Worm (Caenorhabditis elegans) whole organism, L4 larva: ENCODE measurements around the gene chil-22.
"Not testable (repeated sequence)": the region's sequence is repeated elsewhere in the genome, so short reads cannot be mapped to it uniquely, and the experiment has no call there.

Experiments used
- F26F4.8 ChIP-seq: fragments of 200-800 bp; sonication (Bioruptor generic); conservative IDR thresholded peaks from 2 replicates; pipeline ENCODE4 v1.3.6; 2022; ENCODE audit warnings: missing genetic modification characterization, missing compliant biosample characterization
- F37D6.2 ChIP-seq: sonication (generic microtip); optimal IDR thresholded peaks from 2 replicates; lab custom pipeline; 2016; ENCODE audit warnings: mild to moderate bottlenecking, missing genetic modification characterization, missing compliant biosample characterization
- R02D3.7 ChIP-seq: fragments of 150-350 bp; sonication (generic microtip); optimal IDR thresholded peaks from 3 replicates; lab custom pipeline; 2014; ENCODE audit warnings: missing biosample characterization, missing genetic modification characterization
- Y105C5A.15 ChIP-seq: fragments of 200-800 bp; sonication (Bioruptor generic); IDR thresholded peaks from 2 replicates; pipeline ENCODE4 v1.3.6; 2022; ENCODE audit warnings: missing genetic modification characterization, missing compliant biosample characterization
- Y5F2A.4 ChIP-seq: fragments of 200-800 bp; sonication (Bioruptor generic); optimal IDR thresholded peaks from 2 replicates; lab custom pipeline; 2018; ENCODE audit warnings: mild to moderate bottlenecking, missing genetic modification characterization, missing compliant biosample characterization
- Y75B8A.6 ChIP-seq: fragments of 200-800 bp; sonication (Bioruptor generic); IDR thresholded peaks from 2 replicates; pipeline ENCODE4 v1.3.6; 2022; ENCODE audit warnings: missing genetic modification reagents, missing genetic modification characterization, missing compliant biosample characterization
- aly-2 ChIP-seq: sonication (generic microtip); optimal IDR thresholded peaks from 2 replicates; lab custom pipeline; 2018; ENCODE audit warnings: missing biosample characterization, missing genetic modification characterization
- attf-4 ChIP-seq: sonication (generic microtip); optimal IDR thresholded peaks from 3 replicates; lab custom pipeline; 2017; ENCODE audit warnings: missing biosample characterization, missing genetic modification characterization
- ceh-20 ChIP-seq: fragments of 200-800 bp; sonication (Bioruptor generic); IDR thresholded peaks from 2 replicates; pipeline ENCODE4 v1.3.6; 2022; ENCODE audit warnings: missing genetic modification reagents, missing genetic modification characterization, missing compliant biosample characterization
- ceh-82 ChIP-seq: sonication (generic microtip); optimal IDR thresholded peaks from 2 replicates; lab custom pipeline; 2017; ENCODE audit warnings: missing biosample characterization, missing genetic modification characterization
- ctbp-1 ChIP-seq: fragments of 200-800 bp; sonication (Bioruptor generic); IDR thresholded peaks from 2 replicates; pipeline ENCODE4 v1.3.6; 2022; ENCODE audit warnings: missing genetic modification reagents, missing genetic modification characterization, missing compliant biosample characterization
- duxl-1 ChIP-seq: sonication (generic microtip); optimal IDR thresholded peaks from 2 replicates; lab custom pipeline; 2016; ENCODE audit warnings: mild to moderate bottlenecking, missing genetic modification characterization, moderate library complexity, missing compliant biosample characterization; ENCODE audit not compliant: poor library complexity
- gei-8 ChIP-seq: fragments of 200-800 bp; sonication (Bioruptor generic); optimal IDR thresholded peaks from 2 replicates; lab custom pipeline; 2018; ENCODE audit warnings: mild to moderate bottlenecking, missing genetic modification characterization, missing compliant biosample characterization
- hlh-30 ChIP-seq: sonication (generic microtip); optimal IDR thresholded peaks from 2 replicates; lab custom pipeline; 2017; ENCODE audit warnings: antibody characterized with exemption, mild to moderate bottlenecking, missing genetic modification characterization, missing compliant biosample characterization; ENCODE audit not compliant: insufficient read depth
- hmg-1.1 ChIP-seq: fragments of 200-800 bp; sonication (Bioruptor generic); IDR thresholded peaks from 2 replicates; pipeline ENCODE4 v1.3.6; 2022; ENCODE audit warnings: missing genetic modification reagents, missing genetic modification characterization, missing compliant biosample characterization
- lin-1 ChIP-seq: fragments of 200-800 bp; sonication (Bioruptor generic); IDR thresholded peaks from 2 replicates; pipeline ENCODE4 v1.3.6; 2022; ENCODE audit warnings: missing genetic modification reagents, missing genetic modification characterization, missing compliant biosample characterization
- lin-29 ChIP-seq: fragments of 200-800 bp; sonication (Bioruptor generic); IDR thresholded peaks from 2 replicates; pipeline ENCODE4 v1.3.6; 2022; ENCODE audit warnings: missing genetic modification reagents, missing genetic modification characterization, missing compliant biosample characterization
- lsy-2 ChIP-seq, 2 experiments: fragments of 150-350 bp in 1 of 2; sonication (generic microtip) in 1 of 2; optimal IDR thresholded peaks; 2 replicates each; lab custom pipeline; 2014 to 2017; ENCODE audit warnings: missing biosample characterization in 2 of 2, missing genetic modification characterization in 2 of 2
- madf-5 ChIP-seq, 2 experiments: fragments of 200-800 bp; sonication (Bioruptor generic); IDR thresholded peaks; 2 replicates each; pipeline ENCODE4 v1.3.6; 2022; ENCODE audit warnings: missing compliant biosample characterization in 2 of 2, missing genetic modification characterization in 2 of 2
- mxl-3 ChIP-seq: fragments of 200-800 bp; sonication (Bioruptor generic); optimal IDR thresholded peaks from 2 replicates; lab custom pipeline; 2018; ENCODE audit warnings: mild to moderate bottlenecking, missing genetic modification characterization, missing compliant biosample characterization
- nhr-10 ChIP-seq: fragments of 150-350 bp; optimal IDR thresholded peaks from 2 replicates; lab custom pipeline; 2014; ENCODE audit warnings: missing biosample characterization, missing genetic modification characterization
- nhr-102 ChIP-seq: sonication (generic microtip); optimal IDR thresholded peaks from 2 replicates; lab custom pipeline; 2016; ENCODE audit warnings: mild to moderate bottlenecking, missing genetic modification characterization, moderate library complexity, missing compliant biosample characterization
- nhr-41 ChIP-seq: fragments of 200-800 bp; sonication (Bioruptor generic); IDR thresholded peaks from 2 replicates; pipeline ENCODE4 v1.3.6; 2022; ENCODE audit warnings: missing genetic modification reagents, missing genetic modification characterization, missing compliant biosample characterization
- nhr-42 ChIP-seq: fragments of 200-800 bp; sonication (Bioruptor generic); IDR thresholded peaks from 2 replicates; pipeline ENCODE4 v1.3.6; 2022; ENCODE audit warnings: missing genetic modification characterization, missing compliant biosample characterization
- nhr-6 ChIP-seq: fragments of 150-350 bp; optimal IDR thresholded peaks from 2 replicates; lab custom pipeline; 2014; ENCODE audit warnings: missing biosample characterization, missing genetic modification characterization
- nhr-77 ChIP-seq: fragments of 150-350 bp; optimal IDR thresholded peaks from 2 replicates; lab custom pipeline; 2014; ENCODE audit warnings: missing biosample characterization, missing genetic modification characterization
- php-3 ChIP-seq: fragments of 200-800 bp; sonication (Bioruptor generic); IDR thresholded peaks from 2 replicates; pipeline ENCODE4 v1.3.6; 2022; ENCODE audit warnings: missing genetic modification reagents, missing genetic modification characterization, missing compliant biosample characterization
- saeg-2 ChIP-seq: fragments of 200-800 bp; sonication (Bioruptor generic); IDR thresholded peaks from 2 replicates; pipeline ENCODE4 v1.3.6; 2022; ENCODE audit warnings: missing genetic modification reagents, missing genetic modification characterization, missing compliant biosample characterization
- sdz-12 ChIP-seq: fragments of 200-800 bp; sonication (Bioruptor generic); optimal IDR thresholded peaks from 2 replicates; lab custom pipeline; 2018; ENCODE audit warnings: mild to moderate bottlenecking, missing genetic modification characterization, missing compliant biosample characterization
- skn-1 ChIP-seq: fragments of 150-350 bp; optimal IDR thresholded peaks from 2 replicates; lab custom pipeline; 2014; ENCODE audit warnings: missing biosample characterization, missing genetic modification characterization
- tag-97 ChIP-seq: fragments of 200-800 bp; sonication (Bioruptor generic); IDR thresholded peaks from 2 replicates; pipeline ENCODE4 v1.3.6; 2022; ENCODE audit warnings: missing genetic modification characterization, missing compliant biosample characterization
- tra-1 ChIP-seq: fragments of 200-800 bp; sonication (Bioruptor generic); IDR thresholded peaks from 2 replicates; pipeline ENCODE4 v1.3.6; 2022; ENCODE audit warnings: missing genetic modification reagents, missing genetic modification characterization, missing compliant biosample characterization
- unc-130 ChIP-seq: sonication (generic microtip); optimal IDR thresholded peaks from 2 replicates; lab custom pipeline; 2016; ENCODE audit warnings: missing genetic modification reagents, missing genetic modification characterization, missing compliant biosample characterization
- unc-39 ChIP-seq: sonication (generic microtip); optimal IDR thresholded peaks from 2 replicates; lab custom pipeline; 2017; ENCODE audit warnings: missing biosample characterization, missing genetic modification characterization
- zfp-3 ChIP-seq: fragments of 200-800 bp; sonication (Bioruptor generic); conservative IDR thresholded peaks from 2 replicates; pipeline ENCODE4 v1.3.6; 2022; ENCODE audit warnings: missing genetic modification reagents, missing genetic modification characterization, missing compliant biosample characterization
- ztf-11 ChIP-seq: fragments of 150-350 bp; optimal IDR thresholded peaks from 2 replicates; lab custom pipeline; 2014; ENCODE audit warnings: missing biosample characterization, missing genetic modification characterization
- ztf-7 ChIP-seq: fragments of 150-350 bp; optimal IDR thresholded peaks from 2 replicates; lab custom pipeline; 2014; ENCODE audit warnings: missing biosample characterization, missing genetic modification characterization

Gene chil-22

ce11 chrII:9461881-9462280, 4.1 kb downstream of the chil-22 start, which contains the start of gene chil-21:
TSS of gene chil-21 (minus strand) at chrII:9461981.
- TF ChIP-seq tag-97; php-3; ceh-20 (GFP tag; lab: Robert Waterston, UW): not testable (repeated sequence)

- not testable (repeated sequence) for TF ChIP-seq F37D6.2; zfp-3 (GFP tag; lab: Robert Waterston, UW); unc-130 (GFP tag; lab: Kevin White, UChicago)
- TF ChIP-seq, all 104 proteins: peak for 0; not testable (repeated sequence) for 104
These were observed 6.5 kb downstream of the chil-22 start, which contains the start of gene R09D1.14 for ce11 chrII:9459462-9459861. TSS of gene R09D1.14 (minus strand) at chrII:9459562.

ce11 chrII:9454304-9454703, 11.7 kb downstream of the chil-22 start, which contains the start of gene chil-19:
TSS of gene chil-19 (minus strand) at chrII:9454404.
- TF ChIP-seq nhr-6 (tag; lab: Kevin White, UChicago) (no peak), lin-1 (GFP tag; lab: Robert Waterston, UW) (no peak), php-3 (no peak), attf-4 (tag; lab: Kevin White, UChicago) (no peak), nhr-41 (GFP tag; lab: Robert Waterston, UW) (no peak), F26F4.8 (GFP tag; lab: Robert Waterston, UW) (no peak), nhr-42 (GFP tag; lab: Robert Waterston, UW) (no peak), Y5F2A.4 (GFP tag; lab: Kevin White, UChicago) (no peak)

- not testable (repeated sequence) for TF ChIP-seq ceh-82 (tag; lab: Kevin White, UChicago); R02D3.7; Y75B8A.6 (GFP tag; lab: Robert Waterston, UW)
These were observed 13.8 kb downstream of the chil-22 start, which contains the start of gene R09D1.12 for ce11 chrII:9452172-9452571. TSS of gene R09D1.12 (minus strand) at chrII:9452272.

ce11 chrII:9447965-9448364, 18.0 kb downstream of the chil-22 start, which contains the start of gene chil-18:
TSS of gene chil-18 (plus strand) at chrII:9448265.
- TF ChIP-seq sdz-12 (GFP tag; lab: Kevin White, UChicago), result no peak
- TF ChIP-seq skn-1 (tag; lab: Kevin White, UChicago), result no peak
- TF ChIP-seq tra-1, result no peak
- TF ChIP-seq nhr-41 (GFP tag; lab: Robert Waterston, UW), result no peak
- no peak for TF ChIP-seq duxl-1
- no peak for TF ChIP-seq ztf-7
- no peak for TF ChIP-seq hmg-1.1 (GFP tag; lab: Robert Waterston, UW)
- no peak for TF ChIP-seq unc-39 (tag; lab: Kevin White, UChicago)
- no peak for TF ChIP-seq nhr-10 (tag; lab: Kevin White, UChicago)
- TF ChIP-seq hlh-30, result no peak
- TF ChIP-seq nhr-102 (tag; lab: Kevin White, UChicago), result no peak

- no peak for TF ChIP-seq Y105C5A.15
- no peak for TF ChIP-seq unc-39 (tag; lab: Kevin White, UChicago)
- TF ChIP-seq mxl-3 (GFP tag; lab: Kevin White, UChicago), result no peak
- TF ChIP-seq tra-1, result no peak
- TF ChIP-seq lsy-2 (tag; optimal IDR thresholded peaks at IDR 0.05; lab: Kevin White, UChicago), result no peak
- no peak for TF ChIP-seq ctbp-1 (GFP tag; lab: Robert Waterston, UW)
- TF ChIP-seq lin-29, result no peak
- no peak for TF ChIP-seq nhr-77 (tag; lab: Kevin White, UChicago)
- TF ChIP-seq ztf-11 (tag; lab: Kevin White, UChicago), result no peak
- no peak for TF ChIP-seq saeg-2
- no peak for TF ChIP-seq gei-8 (GFP tag; lab: Kevin White, UChicago)
- TF ChIP-seq aly-2 (tag; lab: Kevin White, UChicago), result no peak
- TF ChIP-seq sdz-12 (GFP tag; lab: Kevin White, UChicago), result no peak
- TF ChIP-seq madf-5 (GFP tag; IDR thresholded peaks at IDR 0.05; lab: Robert Waterston, UW), result no peak
- TF ChIP-seq, all 104 proteins: peak for 0
These were observed 20.6 kb downstream of the chil-22 start, which contains the start of gene R09D1.13 for ce11 chrII:9445368-9445767. TSS of gene R09D1.13 (minus strand) at chrII:9445468.
